Worm (Caenorhabditis elegans) whole organism, young adult: ENCODE results near the gene ugt-60.

Experiments
- F57C9.4 ChIP-seq: sonication (generic microtip); optimal IDR thresholded peaks from 2 replicates; lab custom pipeline; 2017; ENCODE audit warnings: mild to moderate bottlenecking, missing genetic modification characterization, missing compliant biosample characterization
- T07F8.4 ChIP-seq: sonication (generic microtip); optimal IDR thresholded peaks from 2 replicates; lab custom pipeline; 2016; ENCODE audit warnings: mild to moderate bottlenecking, missing genetic modification characterization, moderate library complexity, missing compliant biosample characterization
- ama-1 ChIP-seq, 3 experiments: fragments of 150-350 bp in 1 of 3; sonication (generic microtip) in 2 of 3; optimal IDR thresholded peaks; 2 replicates each; lab custom pipeline; 2014 to 2018; ENCODE audit warnings: missing biosample characterization in 2 of 3, missing genetic modification characterization in 2 of 3, missing genetic modification reagents in 2 of 3
- cebp-2 ChIP-seq: fragments of 200-800 bp; sonication (Bioruptor generic); IDR thresholded peaks from 2 replicates; pipeline ENCODE4 v1.3.6; 2022; ENCODE audit warnings: missing genetic modification characterization, missing compliant biosample characterization
- ceh-27 ChIP-seq: fragments of 200-800 bp; sonication (Bioruptor generic); optimal IDR thresholded peaks from 2 replicates; lab custom pipeline; 2018; ENCODE audit warnings: mild to moderate bottlenecking, missing genetic modification characterization, moderate library complexity, missing compliant biosample characterization
- efl-1 ChIP-seq: fragments of 150-350 bp; optimal IDR thresholded peaks from 2 replicates; lab custom pipeline; 2014; ENCODE audit warnings: missing biosample characterization, missing genetic modification reagents, missing genetic modification characterization
- egl-44 ChIP-seq: fragments of 200-800 bp; sonication (Bioruptor generic); IDR thresholded peaks from 2 replicates; pipeline ENCODE4 v1.3.6; 2022; ENCODE audit warnings: missing genetic modification reagents, missing genetic modification characterization, missing compliant biosample characterization
- ets-4 ChIP-seq: fragments of 200-800 bp; sonication (Bioruptor generic); optimal IDR thresholded peaks from 2 replicates; lab custom pipeline; 2018; ENCODE audit warnings: mild to moderate bottlenecking, missing genetic modification characterization, missing compliant biosample characterization
- lsl-1 ChIP-seq: fragments of 200-800 bp; sonication (Bioruptor generic); optimal IDR thresholded peaks from 2 replicates; lab custom pipeline; 2018; ENCODE audit warnings: mild to moderate bottlenecking, missing genetic modification characterization, moderate library complexity, missing compliant biosample characterization
- sea-2 ChIP-seq: fragments of 200-800 bp; sonication (Bioruptor generic); IDR thresholded peaks from 2 replicates; pipeline ENCODE4 v1.3.6; 2022; ENCODE audit warnings: missing genetic modification characterization, missing compliant biosample characterization
- tbx-9 ChIP-seq: sonication (generic microtip); optimal IDR thresholded peaks from 2 replicates; lab custom pipeline; 2016; ENCODE audit warnings: borderline replicate concordance, missing genetic modification characterization, inconsistent platforms, missing compliant biosample characterization
- unc-130 ChIP-seq: sonication (generic microtip); optimal IDR thresholded peaks from 2 replicates; lab custom pipeline; 2016; ENCODE audit warnings: missing genetic modification reagents, missing genetic modification characterization, missing compliant biosample characterization
- zim-3 ChIP-seq: sonication (generic microtip); optimal IDR thresholded peaks from 2 replicates; lab custom pipeline; 2017; ENCODE audit warnings: mild to moderate bottlenecking, missing genetic modification characterization, moderate library complexity, missing compliant biosample characterization

ce11 chrIII:9713862-9714261 is 35.0 kb upstream of the ugt-60 start, which contains the start of gene ncx-6:
- TF ChIP-seq egl-44 (GFP tag; lab: Robert Waterston, UW) (no peak), lsl-1 (GFP tag; lab: Kevin White, UChicago) (no peak), efl-1 (GFP tag; lab: Kevin White, UChicago) (no peak), F57C9.4 (no peak), zim-3 (tag; lab: Kevin White, UChicago) (no peak), ama-1 (optimal IDR thresholded peaks at IDR 0.05; lab: Kevin White, UChicago) (no peak), ama-1 (GFP tag; optimal IDR thresholded peaks at IDR 0.05; lab: Kevin White, UChicago) (no peak), ceh-27 (GFP tag; lab: Kevin White, UChicago) (no peak), unc-130 (GFP tag; lab: Kevin White, UChicago) (no peak), sea-2 (GFP tag; lab: Robert Waterston, UW) (no peak), T07F8.4 (tag; lab: Kevin White, UChicago) (no peak), cebp-2 (GFP tag; lab: Robert Waterston, UW) (no peak), tbx-9 (tag; lab: Kevin White, UChicago) (no peak), ets-4 (GFP tag; lab: Kevin White, UChicago) (no peak)
